Worm (Caenorhabditis elegans): ENCODE measurements around the gene C50D2.2.

C50D2.2 gene

DNA sequence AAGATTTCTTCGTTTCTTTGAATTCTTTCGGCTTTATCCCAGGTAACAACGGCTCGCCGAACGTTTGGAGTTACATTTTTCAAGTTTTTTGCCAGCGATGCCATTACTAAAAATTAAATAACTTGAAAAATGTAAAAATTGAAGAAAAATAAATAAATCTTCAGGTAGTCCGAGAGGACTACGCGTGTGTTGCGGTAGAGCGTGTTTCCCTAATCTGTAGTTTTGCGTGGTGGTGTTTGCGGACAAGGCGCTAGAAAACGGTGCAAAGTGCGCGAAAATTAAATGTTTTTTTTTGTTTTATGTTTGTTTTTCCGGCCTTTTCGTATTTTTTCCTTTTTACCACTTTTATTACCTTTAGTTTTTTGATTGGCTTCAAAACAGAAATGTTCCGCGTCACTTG lies 46.9 kb downstream of the C50D2.2 start, which contains the start of gene mrpl-28 (continued):
- TF ChIP-seq fos-1 (tag; optimal IDR thresholded peaks at IDR 0.05) (peak; percentile 89), nhr-237 (tag; optimal IDR thresholded peaks at IDR 0.05) (peak; percentile 65), fkh-8 (tag; optimal IDR thresholded peaks at IDR 0.05) (peak; percentile 94), elt-2 (tag; optimal IDR thresholded peaks at IDR 0.05) (peak; percentile 81), snpc-4 (tag; optimal IDR thresholded peaks at IDR 0.05) (peak; percentile 79), sup-37 (GFP tag; optimal IDR thresholded peaks at IDR 0.05) (peak; percentile 72), lin-15B (tag; optimal IDR thresholded peaks at IDR 0.05) (peak; percentile 97)

DNA sequence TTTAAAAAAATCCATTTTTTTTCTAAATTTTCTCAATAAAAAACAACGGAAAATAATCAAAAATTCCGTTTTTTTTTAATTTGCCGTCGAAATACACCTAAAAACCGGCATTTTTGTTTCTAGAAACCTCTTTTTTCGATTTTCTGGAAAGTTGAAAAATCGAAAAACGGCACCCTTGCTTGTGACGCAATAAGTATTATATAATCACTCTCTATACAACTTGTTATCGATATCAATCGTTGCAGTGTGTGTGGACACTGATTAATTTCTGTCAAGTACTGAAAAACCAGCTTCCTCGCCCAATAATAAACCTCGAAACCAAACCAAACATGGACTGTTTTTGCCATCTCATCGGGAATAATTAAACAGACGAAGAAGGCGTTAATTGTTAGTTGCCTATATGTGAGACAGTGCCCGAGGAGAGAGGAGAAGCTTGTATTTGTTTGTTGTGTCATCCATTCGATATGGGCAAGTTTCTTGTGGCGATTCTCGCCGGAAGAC lies 48.1 kb downstream of the C50D2.2 start:
- no peak for TF ChIP-seq unc-130 (tag; optimal IDR thresholded peaks at IDR 0.05)
- no peak for TF ChIP-seq efl-1 (optimal IDR thresholded peaks at IDR 0.05)
- TF ChIP-seq efl-1 (GFP tag; optimal IDR thresholded peaks at IDR 0.05 in 1 of 2): peak in 1 of 2 experiments; percentile 78
- TF ChIP-seq snpc-4 (tag; optimal IDR thresholded peaks at IDR 0.05): no peak
- no peak for TF ChIP-seq ceh-63 (GFP tag; optimal IDR thresholded peaks at IDR 0.05)
- TF ChIP-seq nhr-28 (tag; optimal IDR thresholded peaks at IDR 0.05): no peak
- TF ChIP-seq mab-9 (GFP tag; IDR thresholded peaks at IDR 0.05): no peak

DNA sequence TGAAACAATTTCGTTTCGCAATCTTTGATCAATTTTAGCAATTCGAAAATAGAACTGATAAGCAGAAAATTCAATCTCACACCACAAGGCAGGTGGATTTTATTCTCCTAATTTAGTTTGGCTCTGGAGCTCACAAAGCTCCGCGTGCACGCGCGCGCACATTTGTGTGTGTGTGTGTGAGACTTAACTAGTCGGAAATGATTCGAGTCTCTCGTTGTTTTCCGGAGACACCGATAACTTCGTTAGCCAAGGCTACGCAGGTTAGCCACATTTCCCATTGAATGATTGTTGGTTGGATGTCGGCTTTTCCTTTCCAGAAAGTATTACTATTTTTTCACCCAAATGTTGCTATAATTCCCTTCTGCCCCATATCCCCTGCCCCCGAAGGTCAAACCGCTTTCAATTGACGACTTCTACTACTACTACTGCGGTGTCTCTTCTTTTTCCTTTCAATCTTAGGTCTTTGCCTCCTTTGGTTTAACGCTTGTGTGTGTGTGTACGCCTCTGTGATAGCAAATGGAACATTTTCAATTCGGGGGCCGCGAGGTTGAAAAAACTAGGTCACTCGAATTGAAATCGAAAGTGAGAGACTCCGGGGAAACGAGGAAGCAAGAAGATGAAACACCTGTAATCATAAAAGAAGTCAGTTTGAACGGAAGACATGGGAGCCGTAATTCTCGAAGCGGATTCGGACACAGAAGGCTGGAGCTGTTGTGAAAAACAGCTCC lies 49.2 kb downstream of the C50D2.2 start:
- TF ChIP-seq tlp-1 (tag; optimal IDR thresholded peaks at IDR 0.05) (no peak), ztf-11 (tag; optimal IDR thresholded peaks at IDR 0.05) (no peak), fkh-4 (tag; optimal IDR thresholded peaks at IDR 0.05; ENCODE audit: borderline replicate concordance) (no peak), F16B12.6 (tag; optimal IDR thresholded peaks at IDR 0.05) (no peak), aha-1 (tag; optimal IDR thresholded peaks at IDR 0.05) (no peak), nhr-47 (tag; optimal IDR thresholded peaks at IDR 0.05) (peak; percentile 44), nhr-28 (tag; optimal IDR thresholded peaks at IDR 0.05) (no peak), elt-3 (tag; optimal IDR thresholded peaks at IDR 0.05) (peak in 1 of 6 experiments; percentile 17), efl-1 (optimal IDR thresholded peaks at IDR 0.05) (no peak), efl-1 (GFP tag; optimal IDR thresholded peaks at IDR 0.05 in 1 of 2) (no peak), fkh-8 (tag; optimal IDR thresholded peaks at IDR 0.05) (peak; percentile 76), grh-1 (GFP tag; IDR thresholded peaks at IDR 0.05) (no peak), vab-15 (tag; optimal IDR thresholded peaks at IDR 0.05) (no peak), lin-35 (GFP tag; optimal IDR thresholded peaks at IDR 0.05) (no peak), ceh-63 (GFP tag; optimal IDR thresholded peaks at IDR 0.05) (no peak), sptf-1 (tag; optimal IDR thresholded peaks at IDR 0.05) (no peak), lir-3 (tag; optimal IDR thresholded peaks at IDR 0.05; ENCODE audit: poor library complexity) (no peak), blmp-1 (tag; optimal IDR thresholded peaks at IDR 0.05) (peak; percentile 98), mep-1 (tag; optimal IDR thresholded peaks at IDR 0.05) (no peak), nhr-71 (tag; optimal IDR thresholded peaks at IDR 0.05) (peak; percentile 58), unc-98 (GFP tag; IDR thresholded peaks at IDR 0.05) (no peak), aly-2 (tag; optimal IDR thresholded peaks at IDR 0.05) (no peak), snu-23 (GFP tag; optimal IDR thresholded peaks at IDR 0.05) (no peak), isw-1 (GFP tag; IDR thresholded peaks at IDR 0.05) (no peak), snpc-4 (tag; optimal IDR thresholded peaks at IDR 0.05) (no peak), swsn-7 (tag; optimal IDR thresholded peaks at IDR 0.05) (peak; percentile 6), irx-1 (tag; optimal IDR thresholded peaks at IDR 0.05) (no peak), C04F5.9 (tag; optimal IDR thresholded peaks at IDR 0.05) (no peak), mab-9 (GFP tag; IDR thresholded peaks at IDR 0.05) (no peak), unc-130 (tag; optimal IDR thresholded peaks at IDR 0.05) (no peak), nhr-11 (tag; optimal IDR thresholded peaks at IDR 0.05) (no peak), ces-1 (GFP tag; optimal IDR thresholded peaks at IDR 0.05) (no peak), nhr-85 (tag) (peak; percentile 27), ceh-82 (tag; optimal IDR thresholded peaks at IDR 0.05) (no peak), nhr-90 (tag; optimal IDR thresholded peaks at IDR 0.05; ENCODE audit: poor library complexity) (no peak), fkh-10 (GFP tag; optimal IDR thresholded peaks at IDR 0.05) (no peak), lin-14 (GFP tag; optimal IDR thresholded peaks at IDR 0.05) (peak; percentile 61), hlh-4 (tag; optimal IDR thresholded peaks at IDR 0.05) (no peak), ceh-88 (GFP tag; IDR thresholded peaks at IDR 0.05) (no peak), tbx-2 (tag; optimal IDR thresholded peaks at IDR 0.05) (peak; percentile 22), ets-5 (GFP tag; IDR thresholded peaks at IDR 0.05) (no peak)

Data from whole organism, L1 larva.